Fruit fly (Drosophila melanogaster) whole organism, embryonic: ENCODE results near the gene CG34462.

Experiments used
- Atf-2 ChIP-seq: fragments of 200-800 bp; sonication (Bioruptor generic); optimal IDR thresholded peaks from 2 replicates; lab custom pipeline; 2016; ENCODE audit warnings: missing biosample characterization, missing genetic modification characterization
- CG12942 ChIP-seq: fragments of 200-800 bp; sonication (Bioruptor generic); optimal IDR thresholded peaks from 3 replicates; lab custom pipeline; 2016; ENCODE audit warnings: missing biosample characterization, missing genetic modification characterization
- CG13287 ChIP-seq: fragments of 200-800 bp; sonication (Bioruptor generic); IDR thresholded peaks from 2 replicates; pipeline ENCODE4 v1.3.6; 2022; ENCODE audit warnings: missing biosample characterization, missing genetic modification characterization; ENCODE audit not compliant: partially characterized antibody
- CG13894 ChIP-seq: fragments of 200-800 bp; sonication (Bioruptor generic); optimal IDR thresholded peaks from 3 replicates; lab custom pipeline; 2018; ENCODE audit warnings: missing biosample characterization, mild to moderate bottlenecking, missing genetic modification characterization, moderate library complexity
- CG14710 ChIP-seq: fragments of 200-800 bp; sonication (Bioruptor generic); optimal IDR thresholded peaks from 3 replicates; lab custom pipeline; 2019; ENCODE audit warnings: missing biosample characterization, mild to moderate bottlenecking, missing genetic modification characterization, moderate library complexity
- CG15514 ChIP-seq: fragments of 200-800 bp; sonication (Bioruptor generic); optimal IDR thresholded peaks from 3 replicates; lab custom pipeline; 2017; ENCODE audit warnings: missing biosample characterization, missing genetic modification characterization, mild to moderate bottlenecking, moderate library complexity, missing genetic modification reagents
- CG16863 ChIP-seq: fragments of 200-800 bp; sonication (Bioruptor generic); optimal IDR thresholded peaks from 3 replicates; lab custom pipeline; 2016; ENCODE audit warnings: missing biosample characterization, missing genetic modification characterization
- CG17568 ChIP-seq: fragments of 200-800 bp; sonication (Bioruptor generic); optimal IDR thresholded peaks from 2 replicates; lab custom pipeline; 2018; ENCODE audit warnings: missing biosample characterization, mild to moderate bottlenecking, missing genetic modification characterization, moderate library complexity
- CG2129 ChIP-seq: fragments of 200-800 bp; sonication (Bioruptor generic); IDR thresholded peaks from 2 replicates; pipeline ENCODE4 v1.3.6; 2022; ENCODE audit warnings: missing biosample characterization, missing genetic modification characterization; ENCODE audit not compliant: partially characterized antibody
- CG31224 ChIP-seq: fragments of 200-800 bp; sonication (Bioruptor generic); IDR thresholded peaks from 2 replicates; pipeline ENCODE4 v1.3.6; 2022; ENCODE audit warnings: missing biosample characterization, missing genetic modification characterization
- CG32767 ChIP-seq: fragments of 200-800 bp; sonication (Bioruptor generic); IDR thresholded peaks from 2 replicates; pipeline ENCODE4 v1.3.6; 2022; ENCODE audit warnings: missing biosample characterization, missing genetic modification characterization
- CG3726 ChIP-seq: fragments of 200-800 bp; sonication (Bioruptor generic); IDR thresholded peaks from 3 replicates; pipeline ENCODE4, ENCODE4 v1.3.6; 2022; ENCODE audit warnings: missing biosample characterization, missing genetic modification characterization
- CG4404 ChIP-seq: fragments of 200-800 bp; sonication (Bioruptor generic); IDR thresholded peaks from 2 replicates; pipeline ENCODE4 v1.3.6; 2022; ENCODE audit warnings: missing biosample characterization, missing genetic modification characterization
- CG6765 ChIP-seq: fragments of 200-800 bp; sonication (Bioruptor generic); optimal IDR thresholded peaks from 3 replicates; lab custom pipeline; 2017; ENCODE audit warnings: missing biosample characterization, mild to moderate bottlenecking, missing genetic modification characterization
- CG7556 ChIP-seq: fragments of 200-800 bp; sonication (Bioruptor generic); optimal IDR thresholded peaks from 2 replicates; lab custom pipeline; 2017; ENCODE audit warnings: missing biosample characterization, mild to moderate bottlenecking, missing genetic modification characterization
- CG7963 ChIP-seq: fragments of 200-800 bp; sonication (Bioruptor generic); IDR thresholded peaks from 3 replicates; pipeline ENCODE4 v1.3.6; 2022; ENCODE audit warnings: missing biosample characterization, missing genetic modification characterization; ENCODE audit not compliant: partially characterized antibody
- CG8924 ChIP-seq: fragments of 200-800 bp; optimal IDR thresholded peaks from 3 replicates; lab custom pipeline; 2019; ENCODE audit warnings: missing biosample characterization, mild to moderate bottlenecking, missing genetic modification characterization, moderate library complexity
- CG9727 ChIP-seq: fragments of 200-800 bp; sonication (Bioruptor generic); optimal IDR thresholded peaks from 3 replicates; lab custom pipeline; 2017; ENCODE audit warnings: missing biosample characterization, mild to moderate bottlenecking, missing genetic modification characterization
- Elba2 ChIP-seq: fragments of 200-800 bp; sonication (Bioruptor generic); optimal IDR thresholded peaks from 3 replicates; lab custom pipeline; 2016; ENCODE audit warnings: missing biosample characterization, missing genetic modification characterization
- GATAe ChIP-seq: fragments of 200-800 bp; sonication (Bioruptor generic); conservative IDR thresholded peaks from 2 replicates; pipeline ENCODE4 v1.3.6; 2022; ENCODE audit warnings: missing biosample characterization, missing genetic modification characterization
- Lpt ChIP-seq: fragments of >200 bp; optimal IDR thresholded peaks from 2 replicates; lab custom pipeline; 2018; ENCODE audit warnings: missing biosample characterization, missing genetic modification characterization
- Med ChIP-seq: fragments of 200-800 bp; sonication (Bioruptor generic); peaks from one replicate; lab custom pipeline; 2016; ENCODE audit warnings: missing biosample characterization, missing genetic modification characterization, mild to moderate bottlenecking, inconsistent platforms, moderate library complexity
- Mes4 ChIP-seq: fragments of 200-800 bp; sonication (Bioruptor generic); optimal IDR thresholded peaks from 2 replicates; lab custom pipeline; 2016; ENCODE audit warnings: missing biosample characterization, missing genetic modification characterization
- Sox100B ChIP-seq: fragments of 200-800 bp; sonication (Bioruptor generic); optimal IDR thresholded peaks from 3 replicates; lab custom pipeline; 2018; ENCODE audit warnings: missing biosample characterization, mild to moderate bottlenecking, missing genetic modification characterization
- Vsx1 ChIP-seq: fragments of 200-800 bp; sonication (Bioruptor generic); optimal IDR thresholded peaks from 2 replicates; lab custom pipeline; 2017; ENCODE audit warnings: missing biosample characterization, mild to moderate bottlenecking, missing genetic modification characterization, missing genetic modification reagents
- ac ChIP-seq: fragments of 200-800 bp; sonication (Bioruptor generic); optimal IDR thresholded peaks from 3 replicates; lab custom pipeline; 2017; ENCODE audit warnings: missing biosample characterization, mild to moderate bottlenecking, missing genetic modification characterization
- ap ChIP-seq: fragments of 200-800 bp; sonication (Bioruptor generic); IDR thresholded peaks from 2 replicates; pipeline ENCODE4 v1.3.6; 2022; ENCODE audit warnings: missing biosample characterization, missing genetic modification characterization
- ara ChIP-seq: fragments of 200-800 bp; sonication (Bioruptor generic); IDR thresholded peaks from 2 replicates; pipeline ENCODE4 v1.3.6; 2022; ENCODE audit warnings: missing biosample characterization, missing genetic modification characterization
- cato ChIP-seq: fragments of 200-800 bp; sonication (Bioruptor generic); optimal IDR thresholded peaks from 2 replicates; lab custom pipeline; 2016; ENCODE audit warnings: missing biosample characterization, missing genetic modification characterization, borderline replicate concordance
- danr ChIP-seq: fragments of 200-800 bp; sonication (Bioruptor generic); IDR thresholded peaks from 2 replicates; pipeline ENCODE4 v1.3.6; 2022; ENCODE audit warnings: missing biosample characterization, missing genetic modification characterization
- dm ChIP-seq: fragments of 200-800 bp; sonication (Bioruptor generic); optimal IDR thresholded peaks from 3 replicates; lab custom pipeline; 2016; ENCODE audit warnings: missing biosample characterization, missing genetic modification characterization
- dmrt11E ChIP-seq: fragments of 200-800 bp; sonication (Bioruptor generic); optimal IDR thresholded peaks from 3 replicates; lab custom pipeline; 2018; ENCODE audit warnings: missing biosample characterization, mild to moderate bottlenecking, missing genetic modification characterization, moderate library complexity
- eyg ChIP-seq: fragments of 200-800 bp; sonication (Bioruptor generic); optimal IDR thresholded peaks from 3 replicates; lab custom pipeline; 2016; ENCODE audit warnings: missing biosample characterization, missing genetic modification characterization
- ftz-f1 ChIP-seq: fragments of 200-800 bp; sonication (Bioruptor generic); optimal IDR thresholded peaks from 2 replicates; lab custom pipeline; 2016; ENCODE audit warnings: missing biosample characterization, missing genetic modification characterization
- gfzf ChIP-seq: fragments of 200-800 bp; sonication (Bioruptor generic); optimal IDR thresholded peaks from 2 replicates; lab custom pipeline; 2016; ENCODE audit warnings: missing biosample characterization, mild to moderate bottlenecking, missing genetic modification characterization, moderate library complexity
- grn ChIP-seq: fragments of 200-800 bp; sonication (Bioruptor generic); optimal IDR thresholded peaks from 3 replicates; lab custom pipeline; 2017; ENCODE audit warnings: missing biosample characterization, missing genetic modification characterization
- gsb ChIP-seq: fragments of 200-800 bp; sonication (Bioruptor generic); IDR thresholded peaks from 2 replicates; pipeline ENCODE4 v1.3.6; 2022; ENCODE audit warnings: missing biosample characterization, missing genetic modification characterization
- gt ChIP-seq: fragments of 200-800 bp; sonication (Bioruptor generic); IDR thresholded peaks from 2 replicates; pipeline ENCODE4 v1.3.6; 2022; ENCODE audit warnings: missing biosample characterization, missing genetic modification characterization
- hb ChIP-seq: fragments of 200-800 bp; sonication (Bioruptor generic); IDR thresholded peaks from 3 replicates; pipeline ENCODE4 v1.3.6; 2022; ENCODE audit warnings: missing biosample characterization, missing genetic modification characterization; ENCODE audit not compliant: partially characterized antibody
- lmd ChIP-seq: fragments of 200-800 bp; sonication (Bioruptor generic); IDR thresholded peaks from 2 replicates; pipeline ENCODE4 v1.3.6; 2022; ENCODE audit warnings: missing biosample characterization, missing genetic modification characterization
- pum ChIP-seq: fragments of 200-800 bp; sonication (Bioruptor generic); optimal IDR thresholded peaks from 2 replicates; lab custom pipeline; 2016; ENCODE audit warnings: missing biosample characterization, missing genetic modification characterization
- row ChIP-seq: fragments of 200-800 bp; sonication (Bioruptor generic); IDR thresholded peaks from 3 replicates; pipeline ENCODE4 v1.3.6; 2022; ENCODE audit warnings: missing biosample characterization, missing genetic modification characterization
- scrt ChIP-seq: fragments of 200-800 bp; sonication (Bioruptor generic); optimal IDR thresholded peaks from 2 replicates; lab custom pipeline; 2018; ENCODE audit warnings: missing biosample characterization, mild to moderate bottlenecking, missing genetic modification characterization, moderate library complexity
- sd ChIP-seq: fragments of 200-800 bp; sonication (Bioruptor generic); optimal IDR thresholded peaks from 3 replicates; lab custom pipeline; 2018; ENCODE audit warnings: missing biosample characterization, mild to moderate bottlenecking, missing genetic modification characterization, moderate library complexity
- sna ChIP-seq: fragments of 200-800 bp; sonication (Bioruptor generic); IDR thresholded peaks from 2 replicates; pipeline ENCODE4 v1.3.6; 2022; ENCODE audit warnings: missing biosample characterization, missing genetic modification characterization; ENCODE audit not compliant: partially characterized antibody
- so ChIP-seq: fragments of 200-800 bp; sonication (Bioruptor generic); IDR thresholded peaks from 3 replicates; pipeline ENCODE4 v1.3.6; 2022; ENCODE audit warnings: missing biosample characterization, missing genetic modification characterization
- sug ChIP-seq: fragments of 200-800 bp; optimal IDR thresholded peaks from 2 replicates; lab custom pipeline; 2019; ENCODE audit warnings: missing biosample characterization, mild to moderate bottlenecking, missing genetic modification characterization, moderate library complexity
- wek ChIP-seq: fragments of 200-800 bp; sonication (Bioruptor generic); optimal IDR thresholded peaks from 3 replicates; lab custom pipeline; 2018; ENCODE audit warnings: missing biosample characterization, mild to moderate bottlenecking, missing genetic modification characterization, moderate library complexity

Gene CG34462

DNA sequence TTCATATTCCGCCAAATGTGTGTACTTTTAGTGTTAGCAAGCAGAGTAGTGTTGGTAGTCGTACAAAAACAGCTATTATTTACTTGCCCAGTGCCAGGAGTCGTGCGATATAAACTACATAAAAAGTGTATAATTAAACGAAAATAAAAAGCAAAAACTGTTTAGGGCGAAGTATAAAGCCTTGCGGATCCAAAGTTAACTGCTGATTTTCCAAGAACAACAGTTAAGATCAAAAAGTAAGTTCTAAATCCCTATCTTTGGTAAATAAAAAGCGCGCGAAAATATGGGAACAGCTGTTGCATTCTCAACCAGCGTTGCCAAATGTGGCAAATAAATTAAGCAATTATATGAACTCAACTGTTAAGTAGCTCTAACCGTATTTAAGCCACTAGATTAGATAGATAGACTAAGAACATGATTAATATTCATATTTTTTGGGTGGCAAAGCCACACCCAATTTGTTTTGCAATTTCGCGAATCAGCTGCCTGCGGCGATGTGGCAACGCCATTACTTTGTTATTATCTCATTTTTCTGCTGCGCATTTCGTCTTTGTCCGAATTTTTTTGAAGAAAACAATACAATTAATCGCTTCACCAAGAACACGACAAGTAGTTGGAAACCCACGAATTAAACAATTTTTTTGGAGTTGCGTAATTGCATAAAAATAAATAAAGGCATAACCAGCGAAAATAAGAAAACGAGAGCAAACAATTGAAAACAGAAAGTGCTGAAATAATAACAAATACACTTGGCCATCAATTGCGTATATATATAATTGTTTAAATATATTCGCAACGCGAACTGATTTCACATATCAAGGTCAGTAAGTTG lies 12.1 kb downstream of the CG34462 start, which contains the start of the genes Prim1 and CG7083 (continued):
- TF ChIP-seq CG32767 (GFP tag; lab: Robert Waterston, UW) (no peak), CG16863 (peak; percentile 46), cato (GFP tag; lab: Kevin White, UChicago) (no peak), grn (peak; percentile 22), CG3726 (GFP tag; lab: Robert Waterston, UW) (no peak), CG17568 (GFP tag; lab: Kevin White, UChicago) (no peak), sug (peak; percentile 67), gfzf (GFP tag; lab: Kevin White, UChicago) (peak; percentile 17), CG14710 (tag; lab: Kevin White, UChicago) (peak; percentile 78), Vsx1 (peak; percentile 30), gsb (GFP tag; lab: Robert Waterston, UW) (no peak), dmrt11E (peak; percentile 47), so (GFP tag; lab: Robert Waterston, UW) (no peak), CG12942 (GFP tag; lab: Kevin White, UChicago) (peak; percentile 40), sd (peak; percentile 99), danr (GFP tag; lab: Robert Waterston, UW) (no peak), Mes4 (peak; percentile 54), eyg (GFP tag; lab: Kevin White, UChicago) (peak; percentile 49), wek (GFP tag; lab: Kevin White, UChicago) (peak; percentile 44), ftz-f1 (GFP tag; lab: Kevin White, UChicago) (peak; percentile 0), hb (GFP tag; lab: Robert Waterston, UW) (no peak), CG13287 (GFP tag; lab: Robert Waterston, UW) (peak; percentile 43), CG15514 (peak; percentile 67), Elba2 (GFP tag; lab: Kevin White, UChicago) (peak; percentile 12), Sox100B (GFP tag; lab: Kevin White, UChicago) (peak; percentile 55), Atf-2 (GFP tag; lab: Kevin White, UChicago) (peak; percentile 52), Med (GFP tag; lab: Kevin White, UChicago) (peak; percentile 94), lmd (no peak), CG31224 (GFP tag; lab: Robert Waterston, UW) (peak; percentile 18; the same call in 1 of the 2 replicates), CG8924 (tag; lab: Kevin White, UChicago) (peak; percentile 49), scrt (GFP tag; lab: Kevin White, UChicago) (peak; percentile 75), gt (no peak), CG7556 (peak; percentile 38), Lpt (GFP tag; lab: Kevin White, UChicago) (no peak), GATAe (no peak; the same call in 1 of the 2 replicates), ap (no peak), CG2129 (GFP tag; lab: Robert Waterston, UW) (no peak), CG7963 (no peak), CG13894 (tag; lab: Kevin White, UChicago) (no peak), ara (peak; percentile 42; the same call in 1 of the 2 replicates), CG6765 (GFP tag; lab: Kevin White, UChicago) (peak; percentile 3), CG4404 (no peak), sna (GFP tag; lab: Robert Waterston, UW) (no peak), CG9727 (GFP tag; lab: Kevin White, UChicago) (peak; percentile 66), ac (GFP tag; lab: Kevin White, UChicago) (peak; percentile 0), pum (GFP tag; lab: Kevin White, UChicago) (peak; percentile 62), row (GFP tag; lab: Robert Waterston, UW) (peak; percentile 68), dm (peak; percentile 43)
